Worm (Caenorhabditis elegans) whole organism, late embryonic: Measurements from ENCODE around the gene add-2.

Experiments
- ceh-14 ChIP-seq: sonication (generic microtip); optimal IDR thresholded peaks from 2 replicates; lab custom pipeline; 2016; ENCODE audit warnings: missing genotype, missing genetic modification characterization, missing compliant biosample characterization
- ceh-19 ChIP-seq: fragments of 200-800 bp; sonication (Bioruptor generic); optimal IDR thresholded peaks from 2 replicates; lab custom pipeline; 2018; ENCODE audit warnings: mild to moderate bottlenecking, missing genetic modification characterization, missing compliant biosample characterization
- hlh-30 ChIP-seq: sonication (generic microtip); optimal IDR thresholded peaks from 2 replicates; lab custom pipeline; 2017; ENCODE audit warnings: antibody characterized with exemption, missing genetic modification characterization, missing compliant biosample characterization; ENCODE audit not compliant: insufficient read depth
- hlh-8 ChIP-seq: sonication (generic microtip); optimal IDR thresholded peaks from 2 replicates; lab custom pipeline; 2016; ENCODE audit warnings: missing genotype, missing genetic modification characterization, missing compliant biosample characterization
- pax-1 ChIP-seq: fragments of 150-350 bp; optimal IDR thresholded peaks from 2 replicates; lab custom pipeline; 2014; ENCODE audit warnings: missing biosample characterization, missing genetic modification characterization
- rnt-1 ChIP-seq: sonication (generic microtip); optimal IDR thresholded peaks from 2 replicates; lab custom pipeline; 2016; ENCODE audit warnings: missing genetic modification characterization, missing compliant biosample characterization
- tbx-2 ChIP-seq: sonication (generic microtip); optimal IDR thresholded peaks from 2 replicates; lab custom pipeline; 2016; ENCODE audit warnings: missing genetic modification characterization, missing compliant biosample characterization
- ttx-3 ChIP-seq: sonication (generic microtip); optimal IDR thresholded peaks from 2 replicates; lab custom pipeline; 2016; ENCODE audit warnings: missing genetic modification reagents, missing genetic modification characterization, missing compliant biosample characterization
- unc-55 ChIP-seq: sonication (generic microtip); optimal IDR thresholded peaks from 2 replicates; lab custom pipeline; 2017; ENCODE audit warnings: missing biosample characterization, missing genetic modification reagents, missing genetic modification characterization

add-2 gene

DNA sequence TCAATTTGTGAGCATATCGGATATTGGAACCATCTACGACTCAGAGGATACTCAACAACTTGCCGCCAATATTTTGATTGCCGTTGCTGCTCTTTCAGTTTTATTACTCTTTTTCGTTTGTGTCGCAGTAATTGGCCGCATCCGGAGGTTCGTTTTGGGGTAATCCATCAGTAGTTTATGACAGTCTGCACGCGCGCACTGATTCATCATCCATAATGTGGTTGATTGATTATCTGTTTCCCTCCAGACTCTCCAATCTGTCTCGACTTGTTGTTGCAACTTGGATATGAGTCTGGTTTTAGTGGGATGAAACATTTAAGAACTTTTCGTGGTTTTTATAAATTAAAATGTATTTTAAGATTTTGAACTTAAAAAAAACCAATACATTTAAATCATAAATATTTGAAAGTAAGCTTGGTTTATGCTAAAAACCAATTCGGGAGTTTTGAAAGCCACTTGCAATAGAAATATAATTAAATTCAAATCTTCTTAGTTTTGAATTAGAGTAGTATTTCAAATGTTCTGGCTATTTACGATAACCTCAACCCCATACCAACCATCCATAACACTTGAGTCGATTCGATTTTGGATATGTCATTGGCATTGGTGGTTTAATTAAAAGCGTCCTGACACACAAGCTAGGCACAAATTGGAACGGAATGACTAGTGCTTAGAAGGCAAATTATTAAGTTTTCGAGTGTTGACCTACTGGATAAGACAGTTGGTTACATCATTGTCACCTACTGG lies 52.9 kb downstream of the add-2 start:
- peak; percentile 68 for TF ChIP-seq unc-55
- TF ChIP-seq rnt-1 = no peak
- TF ChIP-seq hlh-8 (tag; lab: Kevin White, UChicago) = no peak
- no peak for TF ChIP-seq hlh-30 (tag; lab: Kevin White, UChicago)
- TF ChIP-seq ttx-3 (tag; lab: Kevin White, UChicago) = no peak
- no peak for TF ChIP-seq ceh-19 (GFP tag; lab: Kevin White, UChicago)
- TF ChIP-seq ceh-14 = no peak
- TF ChIP-seq tbx-2 (tag; lab: Kevin White, UChicago) = no peak
- no peak for TF ChIP-seq pax-1 (tag; lab: Kevin White, UChicago)
